Fruit fly (Drosophila melanogaster): Measurements from ENCODE around the gene cdi.

cdi gene

DNA sequence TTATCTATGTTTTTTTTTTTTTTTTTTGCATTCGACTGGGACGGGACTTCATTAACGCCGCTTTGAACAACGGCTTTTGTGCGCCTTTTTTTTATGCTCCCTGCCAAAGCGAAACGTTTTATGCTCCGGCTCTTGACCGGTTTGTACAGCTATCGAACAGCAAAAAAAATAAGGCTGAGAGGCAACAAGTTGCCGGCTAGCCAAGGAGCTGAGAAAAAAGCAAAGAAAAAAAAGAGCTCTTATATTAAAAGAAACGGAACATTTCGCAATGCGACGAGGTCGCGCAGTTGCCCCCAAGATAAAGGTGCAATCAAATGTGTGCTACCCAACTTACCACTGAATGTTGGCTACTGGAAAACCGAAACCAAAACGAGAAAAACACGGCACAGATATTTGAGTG lies 12.4 kb upstream of the cdi start:
- TF ChIP-seq Jra (GFP tag; optimal IDR thresholded peaks at IDR 0.05) (no peak), CG9705 (GFP tag; optimal IDR thresholded peaks at IDR 0.05) (no peak), psq (GFP tag; optimal IDR thresholded peaks at IDR 0.05) (no peak), Sp1 (GFP tag; optimal IDR thresholded peaks at IDR 0.05) (no peak), usp (GFP tag; optimal IDR thresholded peaks at IDR 0.05) (no peak)

dm6 chr3R:19105821-19106220 lies 11.8 kb upstream of the cdi start:
- peak; percentile 5 for TF ChIP-seq Hnf4 (GFP tag; optimal IDR thresholded peaks at IDR 0.05)
- TF ChIP-seq Abd-B (GFP tag; optimal IDR thresholded peaks at IDR 0.05): no peak
- no peak for TF ChIP-seq Rel (GFP tag; optimal IDR thresholded peaks at IDR 0.05)
- TF ChIP-seq Rel (tag; optimal IDR thresholded peaks at IDR 0.05): no peak
- no peak for TF ChIP-seq dl (GFP tag; optimal IDR thresholded peaks at IDR 0.05; ENCODE audit: insufficient read depth in 1 of 2, partially characterized antibody in 2 of 2)
- peak; percentile 24 for TF ChIP-seq rgr (GFP tag; optimal IDR thresholded peaks at IDR 0.05)
- TF ChIP-seq Vsx2 (GFP tag; optimal IDR thresholded peaks at IDR 0.05; ENCODE audit: partially characterized antibody): no peak
- TF ChIP-seq Myc (optimal IDR thresholded peaks at IDR 0.05): no peak
- no peak for TF ChIP-seq Mio (GFP tag; optimal IDR thresholded peaks at IDR 0.05)
- peak; percentile 30 for TF ChIP-seq OdsH (GFP tag; optimal IDR thresholded peaks at IDR 0.05)
- peak in 1 of 2 experiments; percentile 15 for TF ChIP-seq foxo (GFP tag; optimal IDR thresholded peaks at IDR 0.05)
- no peak for TF ChIP-seq dsf (GFP tag; optimal IDR thresholded peaks at IDR 0.05; ENCODE audit: borderline replicate concordance)
- TF ChIP-seq lola (GFP tag; optimal IDR thresholded peaks at IDR 0.05): no peak
- no peak for TF ChIP-seq Dif (GFP tag; optimal IDR thresholded peaks at IDR 0.05; ENCODE audit: partially characterized antibody)
- no peak for TF ChIP-seq Hr83 (GFP tag; optimal IDR thresholded peaks at IDR 0.05; ENCODE audit: poor library complexity, severe bottlenecking)
- no peak for TF ChIP-seq woc (GFP tag; optimal IDR thresholded peaks at IDR 0.05)
- TF ChIP-seq N (GFP tag; optimal IDR thresholded peaks at IDR 0.05): no peak
- TF ChIP-seq fru (GFP tag; optimal IDR thresholded peaks at IDR 0.05): peak; percentile 51
- TF ChIP-seq Jra (GFP tag; optimal IDR thresholded peaks at IDR 0.05): no peak
- TF ChIP-seq jim (GFP tag; optimal IDR thresholded peaks at IDR 0.05): no peak
- TF ChIP-seq psq (GFP tag; optimal IDR thresholded peaks at IDR 0.05): no peak
- TF ChIP-seq Sp1 (GFP tag; optimal IDR thresholded peaks at IDR 0.05): peak; percentile 16
- no peak for TF ChIP-seq Hr78 (GFP tag; optimal IDR thresholded peaks at IDR 0.05)
- TF ChIP-seq GATAd (GFP tag; optimal IDR thresholded peaks at IDR 0.05): no peak
- TF ChIP-seq HLH106 (tag; optimal IDR thresholded peaks at IDR 0.05): peak; percentile 30
- TF ChIP-seq pan (optimal IDR thresholded peaks at IDR 0.05): no peak
- no peak for TF ChIP-seq sage (GFP tag; optimal IDR thresholded peaks at IDR 0.05)
- TF ChIP-seq dmrt93B (GFP tag; optimal IDR thresholded peaks at IDR 0.05): no peak
- TF ChIP-seq tai (GFP tag; optimal IDR thresholded peaks at IDR 0.05): no peak
- TF ChIP-seq CrebA (GFP tag; optimal IDR thresholded peaks at IDR 0.05; ENCODE audit: borderline replicate concordance): no peak
- no peak for TF ChIP-seq sv (GFP tag; optimal IDR thresholded peaks at IDR 0.05)
- TF ChIP-seq Dfd (GFP tag; optimal IDR thresholded peaks at IDR 0.05): no peak
- TF ChIP-seq ey (GFP tag; optimal IDR thresholded peaks at IDR 0.05): peak; percentile 32
- TF ChIP-seq usp (GFP tag; optimal IDR thresholded peaks at IDR 0.05): no peak
- TF ChIP-seq CG32264 (GFP tag; optimal IDR thresholded peaks at IDR 0.05): no peak
- no peak for TF ChIP-seq CG9705 (GFP tag; optimal IDR thresholded peaks at IDR 0.05)
- no peak for TF ChIP-seq brk (GFP tag; optimal IDR thresholded peaks at IDR 0.05)
- TF ChIP-seq br (GFP tag; optimal IDR thresholded peaks at IDR 0.05): peak; percentile 7
- peak; percentile 27 for TF ChIP-seq h (GFP tag; optimal IDR thresholded peaks at IDR 0.05)

DNA sequence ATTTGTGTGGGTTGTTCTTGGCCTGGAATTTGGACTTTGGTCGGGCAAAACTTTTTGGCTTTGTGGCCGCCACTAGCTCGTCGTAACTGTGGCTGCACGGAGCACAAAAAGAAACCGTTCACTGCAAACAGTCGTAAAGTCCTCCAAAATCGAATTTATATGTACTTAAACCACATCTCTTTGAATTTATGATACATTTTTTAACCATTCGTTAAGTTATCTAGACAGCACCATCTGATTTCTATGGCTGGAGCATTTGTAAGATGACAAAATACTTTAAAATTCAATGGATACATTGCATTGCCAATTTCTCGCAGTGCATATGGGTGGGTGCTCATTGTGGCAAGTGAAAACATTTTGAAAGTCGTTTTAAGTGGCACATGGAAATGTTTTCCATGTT lies 10.1 kb upstream of the cdi start:
- TF ChIP-seq ey (GFP tag; optimal IDR thresholded peaks at IDR 0.05) (peak; percentile 30), Hnf4 (GFP tag; optimal IDR thresholded peaks at IDR 0.05) (peak; percentile 18), dsf (GFP tag; optimal IDR thresholded peaks at IDR 0.05; ENCODE audit: borderline replicate concordance) (no peak), foxo (GFP tag; optimal IDR thresholded peaks at IDR 0.05) (peak in 1 of 2 experiments; percentile 27), rgr (GFP tag; optimal IDR thresholded peaks at IDR 0.05) (peak; percentile 6)
